Worm (Caenorhabditis elegans): ENCODE data around the gene R166.3.

The R166.3 gene

DNA sequence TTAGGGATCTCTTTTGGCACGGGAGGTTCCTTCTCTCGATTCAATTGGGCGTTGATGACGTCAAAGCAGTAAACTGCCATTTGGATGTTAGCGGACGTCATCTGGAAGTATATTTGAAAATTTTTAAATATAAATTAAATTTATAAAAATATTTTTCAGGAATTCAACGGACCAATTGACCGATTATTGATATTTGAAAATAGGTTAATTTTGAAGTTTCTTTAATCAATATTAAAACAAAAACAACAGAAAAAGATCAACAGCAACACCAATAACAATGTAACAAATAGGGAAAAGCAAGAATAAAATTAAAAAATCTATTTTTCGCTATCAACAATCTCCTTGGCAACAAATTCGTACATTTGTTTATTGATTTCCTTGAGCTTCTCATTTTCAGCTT lies at the start of gene R166.3:
TSS of gene R166.3 (minus strand) at position 101 of the 400 bp plus-strand sequence.
- no peak for TF ChIP-seq ceh-13 (GFP tag; optimal IDR thresholded peaks at IDR 0.05)

ce11 chrII:10587742-10588141 lies 48.6 kb upstream of the R166.3 start, which contains the start of gene crn-3:
crn-3 (plus strand) TSS chrII:10588042.
- no peak for TF ChIP-seq tbx-11 (GFP tag; IDR thresholded peaks at IDR 0.05)
- no peak for TF ChIP-seq tra-4 (tag; optimal IDR thresholded peaks at IDR 0.05)
- no peak for TF ChIP-seq ama-1 (optimal IDR thresholded peaks at IDR 0.05)
- TF ChIP-seq hnd-1 (tag; optimal IDR thresholded peaks at IDR 0.05), result no peak
- TF ChIP-seq ets-7 (tag; optimal IDR thresholded peaks at IDR 0.05), result no peak
- no peak for TF ChIP-seq flt-1 (GFP tag; IDR thresholded peaks at IDR 0.05)
- TF ChIP-seq tbx-37 (GFP tag; conservative IDR thresholded peaks at IDR 0.05), result no peak

- no peak for TF ChIP-seq tbx-11 (GFP tag; IDR thresholded peaks at IDR 0.05)
- TF ChIP-seq tra-4 (tag; optimal IDR thresholded peaks at IDR 0.05), result no peak
- TF ChIP-seq scrt-1 (GFP tag; IDR thresholded peaks at IDR 0.05), result no peak
These were observed 44.9 kb upstream of the R166.3 start, which contains the start of gene algn-9 for ce11 chrII:10584036-10584435. algn-9 (plus strand) TSS chrII:10584336.

ce11 chrII:10582318-10582717 lies 43.2 kb upstream of the R166.3 start, which contains the start of gene mrps-22:
mrps-22 (plus strand) TSS chrII:10582618.
- TF ChIP-seq tra-4 (tag; optimal IDR thresholded peaks at IDR 0.05) (no peak), F13C5.2 (tag; optimal IDR thresholded peaks at IDR 0.05) (no peak), ama-1 (optimal IDR thresholded peaks at IDR 0.05) (no peak), tbx-11 (GFP tag; IDR thresholded peaks at IDR 0.05) (no peak)

DNA sequence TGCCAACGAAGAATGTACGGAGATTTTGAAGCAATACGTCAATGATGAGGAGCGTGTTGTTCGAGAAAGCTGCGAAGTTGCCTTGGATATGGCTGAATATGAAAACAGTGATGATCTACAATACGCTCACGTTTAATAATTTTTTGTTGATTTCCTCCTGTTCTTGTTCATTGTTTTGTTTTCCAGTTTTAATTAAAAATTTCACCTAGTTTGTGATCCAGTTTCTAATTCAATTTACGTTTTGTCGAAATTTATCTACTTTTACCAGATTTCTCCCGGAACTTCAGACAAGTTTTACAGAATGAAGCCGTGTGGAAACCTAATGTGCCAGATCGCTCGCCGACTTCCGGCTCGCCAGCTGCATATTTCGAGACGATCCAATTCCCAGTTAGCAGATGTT lies 41.7 kb upstream of the R166.3 start, which contains the start of gene dap-3:
TSS of gene dap-3 (plus strand) at position 301 of the 400 bp plus-strand sequence.
- no peak for TF ChIP-seq scrt-1 (GFP tag; IDR thresholded peaks at IDR 0.05)
- TF ChIP-seq ceh-36 (tag; optimal IDR thresholded peaks at IDR 0.05), result no peak
- no peak for TF ChIP-seq ceh-13 (GFP tag; optimal IDR thresholded peaks at IDR 0.05)
- TF ChIP-seq flt-1 (GFP tag; IDR thresholded peaks at IDR 0.05), result no peak
- no peak for TF ChIP-seq ets-7 (tag; optimal IDR thresholded peaks at IDR 0.05)

- TF ChIP-seq sea-1 (GFP tag; conservative IDR thresholded peaks at IDR 0.05), result no peak
- TF ChIP-seq tbx-11 (GFP tag; IDR thresholded peaks at IDR 0.05), result no peak
- no peak for TF ChIP-seq tbx-37 (GFP tag; conservative IDR thresholded peaks at IDR 0.05)
- no peak for TF ChIP-seq B0310.2 (tag; optimal IDR thresholded peaks at IDR 0.05)
- no peak for TF ChIP-seq ets-7 (tag; optimal IDR thresholded peaks at IDR 0.05)
- no peak for TF ChIP-seq ceh-13 (GFP tag; optimal IDR thresholded peaks at IDR 0.05)
- TF ChIP-seq tra-4 (tag; optimal IDR thresholded peaks at IDR 0.05), result no peak
- TF ChIP-seq F13C5.2 (tag; optimal IDR thresholded peaks at IDR 0.05), result no peak
- no peak for TF ChIP-seq scrt-1 (GFP tag; IDR thresholded peaks at IDR 0.05)
- no peak for TF ChIP-seq aly-1 (tag; optimal IDR thresholded peaks at IDR 0.05)
- no peak for TF ChIP-seq flt-1 (GFP tag; IDR thresholded peaks at IDR 0.05)
- no peak for TF ChIP-seq hmbx-1 (tag; optimal IDR thresholded peaks at IDR 0.05)
These were observed 40.5 kb upstream of the R166.3 start, which contains the start of gene dohh-1 for ce11 chrII:10579655-10580054. dohh-1 (plus strand) TSS chrII:10579955.

DNA sequence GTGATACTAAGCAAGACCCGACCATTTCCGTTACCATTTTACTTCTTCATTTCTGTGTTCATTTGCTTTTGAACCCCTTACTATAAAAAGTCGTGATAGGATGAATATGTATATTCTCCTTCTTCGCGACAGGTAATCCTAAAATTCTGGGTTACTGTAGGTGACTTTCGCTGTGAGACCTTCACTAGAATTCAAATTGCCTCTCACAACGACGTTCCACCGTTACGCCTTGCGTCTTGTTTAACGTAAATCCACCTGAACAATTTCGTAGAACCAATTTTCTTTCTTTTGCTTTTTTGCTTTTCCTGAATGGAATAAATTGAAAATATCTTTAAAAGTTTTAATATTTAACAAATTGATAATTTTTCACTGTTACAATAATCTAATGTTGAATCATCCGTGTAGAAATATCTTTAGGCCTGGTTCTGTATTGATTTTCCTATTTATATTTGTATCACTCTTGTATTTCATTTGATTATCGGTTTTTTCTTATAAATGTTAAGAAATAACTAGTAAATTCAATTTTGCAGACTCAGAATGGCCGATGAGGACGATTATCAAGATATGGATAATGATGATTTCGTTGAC lies 39.8 kb upstream of the R166.3 start, which contains the start of gene rpb-6:
TSS of gene rpb-6 (plus strand) at position 538 of the 588 bp plus-strand sequence.
- TF ChIP-seq hnd-1 (tag; optimal IDR thresholded peaks at IDR 0.05) (no peak), flt-1 (GFP tag; IDR thresholded peaks at IDR 0.05) (no peak), ama-1 (optimal IDR thresholded peaks at IDR 0.05) (no peak), ets-7 (tag; optimal IDR thresholded peaks at IDR 0.05) (no peak)

- no peak for TF ChIP-seq ama-1 (optimal IDR thresholded peaks at IDR 0.05)
- TF ChIP-seq tbx-11 (GFP tag; IDR thresholded peaks at IDR 0.05), result no peak
- TF ChIP-seq ceh-13 (GFP tag; optimal IDR thresholded peaks at IDR 0.05), result no peak
- no peak for TF ChIP-seq ceh-36 (tag; optimal IDR thresholded peaks at IDR 0.05)
- TF ChIP-seq hnd-1 (tag; optimal IDR thresholded peaks at IDR 0.05), result no peak
- no peak for TF ChIP-seq ets-7 (tag; optimal IDR thresholded peaks at IDR 0.05)
- no peak for TF ChIP-seq B0310.2 (tag; optimal IDR thresholded peaks at IDR 0.05)
- no peak for TF ChIP-seq sea-1 (GFP tag; conservative IDR thresholded peaks at IDR 0.05)
- no peak for TF ChIP-seq pes-1 (GFP tag; IDR thresholded peaks at IDR 0.05)
- no peak for TF ChIP-seq F13C5.2 (tag; optimal IDR thresholded peaks at IDR 0.05)
- TF ChIP-seq tra-4 (tag; optimal IDR thresholded peaks at IDR 0.05), result no peak
- TF ChIP-seq scrt-1 (GFP tag; IDR thresholded peaks at IDR 0.05), result no peak
These were observed 35.0 kb upstream of the R166.3 start for ce11 chrII:10574177-10574576.

ce11 chrII:10571967-10572366 lies 32.8 kb upstream of the R166.3 start, which contains the start of gene C06A1.3:
C06A1.3 (plus strand) TSS chrII:10572267.
- TF ChIP-seq ets-7 (tag; optimal IDR thresholded peaks at IDR 0.05) (no peak), flt-1 (GFP tag; IDR thresholded peaks at IDR 0.05) (no peak), ceh-36 (tag; optimal IDR thresholded peaks at IDR 0.05) (no peak), B0310.2 (tag; optimal IDR thresholded peaks at IDR 0.05) (no peak), tbx-37 (GFP tag; conservative IDR thresholded peaks at IDR 0.05) (no peak)

DNA sequence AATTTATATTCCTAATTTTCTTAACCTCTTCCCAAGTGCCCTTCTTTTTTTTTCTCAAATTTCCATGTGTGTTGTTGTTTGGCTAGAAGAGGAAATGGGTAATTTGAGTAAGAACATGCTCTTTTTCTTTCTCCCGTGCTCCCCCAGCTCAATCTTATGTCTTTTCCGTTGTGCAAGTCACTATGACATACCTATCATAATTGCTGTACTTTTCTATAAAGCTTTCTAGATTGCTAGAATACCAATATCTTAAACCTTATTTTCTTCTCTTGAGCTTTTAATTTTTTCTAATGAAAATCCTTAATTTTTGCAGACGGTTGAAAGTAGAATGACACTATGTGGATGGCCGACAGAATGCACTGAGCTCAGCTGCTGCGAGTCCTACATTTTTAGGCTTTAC lies 31.2 kb upstream of the R166.3 start, which contains the start of gene txt-13:
TSS of gene txt-13 (plus strand) at position 301 of the 400 bp plus-strand sequence.
- no peak for TF ChIP-seq tbx-11 (GFP tag; IDR thresholded peaks at IDR 0.05)
- no peak for TF ChIP-seq F13C5.2 (tag; optimal IDR thresholded peaks at IDR 0.05)
- TF ChIP-seq ceh-13 (GFP tag; optimal IDR thresholded peaks at IDR 0.05), result no peak
- TF ChIP-seq hmg-4 (GFP tag; optimal IDR thresholded peaks at IDR 0.05), result no peak
- TF ChIP-seq tbx-37 (GFP tag; conservative IDR thresholded peaks at IDR 0.05), result no peak
- no peak for TF ChIP-seq B0310.2 (tag; optimal IDR thresholded peaks at IDR 0.05)
- TF ChIP-seq ceh-36 (tag; optimal IDR thresholded peaks at IDR 0.05), result no peak
- no peak for TF ChIP-seq hmbx-1 (tag; optimal IDR thresholded peaks at IDR 0.05)
- no peak for TF ChIP-seq sea-1 (GFP tag; conservative IDR thresholded peaks at IDR 0.05)
